Fruit fly (Drosophila melanogaster) whole organism, adult: Measurements from ENCODE around the gene Btk.

Experiments used
- CG11617 ChIP-seq: fragments of 200-800 bp; sonication (Bioruptor generic); optimal IDR thresholded peaks from 2 replicates; lab custom pipeline; 2017; ENCODE audit warnings: mild to moderate bottlenecking, missing biosample characterization, missing genetic modification reagents, missing genetic modification characterization
- CG12768 ChIP-seq: fragments of 200-800 bp; sonication (Bioruptor generic); optimal IDR thresholded peaks from 2 replicates; lab custom pipeline; 2017; ENCODE audit warnings: missing biosample characterization, missing genetic modification characterization, mild to moderate bottlenecking, moderate library complexity, missing genetic modification reagents
- CG14711 ChIP-seq: fragments of 200-800 bp; sonication (Bioruptor generic); optimal IDR thresholded peaks from 2 replicates; lab custom pipeline; 2018; ENCODE audit warnings: missing biosample characterization, mild to moderate bottlenecking, missing genetic modification characterization, moderate library complexity
- CG1620 ChIP-seq: fragments of 200-800 bp; sonication (Bioruptor generic); optimal IDR thresholded peaks from 2 replicates; lab custom pipeline; 2016; ENCODE audit warnings: missing biosample characterization, missing genetic modification characterization
- CG33017 ChIP-seq: fragments of 200-800 bp; sonication (Bioruptor generic); optimal IDR thresholded peaks from 2 replicates; lab custom pipeline; 2018; ENCODE audit warnings: missing biosample characterization, mild to moderate bottlenecking, missing genetic modification characterization, moderate library complexity
- CG5204 ChIP-seq: fragments of 200-800 bp; sonication (Bioruptor generic); optimal IDR thresholded peaks from 2 replicates; lab custom pipeline; 2016; ENCODE audit warnings: missing biosample characterization, missing genetic modification characterization
- CG7045 ChIP-seq: fragments of 200-800 bp; sonication (Bioruptor generic); optimal IDR thresholded peaks from 2 replicates; lab custom pipeline; 2017; ENCODE audit warnings: missing biosample characterization, mild to moderate bottlenecking, missing genetic modification characterization
- CG7101 ChIP-seq: fragments of 200-800 bp; sonication (Bioruptor generic); optimal IDR thresholded peaks from 2 replicates; lab custom pipeline; 2018; ENCODE audit warnings: missing biosample characterization, mild to moderate bottlenecking, missing genetic modification characterization, moderate library complexity
- Clk ChIP-seq: fragments of 200-800 bp; sonication (Bioruptor generic); optimal IDR thresholded peaks from 2 replicates; lab custom pipeline; 2017; ENCODE audit warnings: missing biosample characterization, missing genetic modification characterization
- Crg-1 ChIP-seq: fragments of 200-800 bp; sonication (Bioruptor generic); optimal IDR thresholded peaks from 2 replicates; lab custom pipeline; 2016; ENCODE audit warnings: missing biosample characterization, missing genetic modification characterization
- Hr96 ChIP-seq: fragments of 200-800 bp; sonication (Bioruptor generic); optimal IDR thresholded peaks from 2 replicates; lab custom pipeline; 2016; ENCODE audit warnings: missing biosample characterization, missing genetic modification characterization
- Mnt ChIP-seq: fragments of 200-800 bp; sonication (Bioruptor generic); optimal IDR thresholded peaks from 2 replicates; lab custom pipeline; 2016; ENCODE audit warnings: missing biosample characterization, mild to moderate bottlenecking, missing genetic modification characterization
- bab1 ChIP-seq: fragments of 200-800 bp; sonication (Bioruptor generic); optimal IDR thresholded peaks from 3 replicates; lab custom pipeline; 2019; ENCODE audit warnings: missing biosample characterization, mild to moderate bottlenecking, missing genetic modification characterization, moderate library complexity
- cic ChIP-seq: fragments of 200-800 bp; sonication (Bioruptor generic); optimal IDR thresholded peaks from 2 replicates; lab custom pipeline; 2017; ENCODE audit warnings: missing biosample characterization, mild to moderate bottlenecking, missing genetic modification characterization, moderate library complexity
- cnc ChIP-seq, 2 experiments: fragments of >200 bp; optimal IDR thresholded peaks; 2 replicates each; lab custom pipeline; 2017
- kay ChIP-seq: fragments of 200-800 bp; sonication (Bioruptor generic); peaks from one replicate; lab custom pipeline; 2016; ENCODE audit warnings: missing biosample characterization, missing genetic modification characterization, borderline replicate concordance
- ovo ChIP-seq: fragments of 200-800 bp; sonication (Bioruptor generic); optimal IDR thresholded peaks from 2 replicates; lab custom pipeline; 2016; ENCODE audit warnings: missing biosample characterization, missing genetic modification characterization
- pad ChIP-seq: fragments of 200-800 bp; sonication (Bioruptor generic); optimal IDR thresholded peaks from 3 replicates; lab custom pipeline; 2017; ENCODE audit warnings: missing biosample characterization, missing genetic modification characterization, mild to moderate bottlenecking, moderate library complexity, missing genetic modification reagents
- tj ChIP-seq: fragments of 200-800 bp; sonication (Bioruptor generic); optimal IDR thresholded peaks from 3 replicates; lab custom pipeline; 2017; ENCODE audit warnings: missing biosample characterization, mild to moderate bottlenecking, missing genetic modification characterization, moderate library complexity
- toe ChIP-seq: fragments of 200-800 bp; sonication (Bioruptor generic); optimal IDR thresholded peaks from 2 replicates; lab custom pipeline; 2016; ENCODE audit warnings: missing biosample characterization, missing genetic modification characterization

Gene Btk

DNA sequence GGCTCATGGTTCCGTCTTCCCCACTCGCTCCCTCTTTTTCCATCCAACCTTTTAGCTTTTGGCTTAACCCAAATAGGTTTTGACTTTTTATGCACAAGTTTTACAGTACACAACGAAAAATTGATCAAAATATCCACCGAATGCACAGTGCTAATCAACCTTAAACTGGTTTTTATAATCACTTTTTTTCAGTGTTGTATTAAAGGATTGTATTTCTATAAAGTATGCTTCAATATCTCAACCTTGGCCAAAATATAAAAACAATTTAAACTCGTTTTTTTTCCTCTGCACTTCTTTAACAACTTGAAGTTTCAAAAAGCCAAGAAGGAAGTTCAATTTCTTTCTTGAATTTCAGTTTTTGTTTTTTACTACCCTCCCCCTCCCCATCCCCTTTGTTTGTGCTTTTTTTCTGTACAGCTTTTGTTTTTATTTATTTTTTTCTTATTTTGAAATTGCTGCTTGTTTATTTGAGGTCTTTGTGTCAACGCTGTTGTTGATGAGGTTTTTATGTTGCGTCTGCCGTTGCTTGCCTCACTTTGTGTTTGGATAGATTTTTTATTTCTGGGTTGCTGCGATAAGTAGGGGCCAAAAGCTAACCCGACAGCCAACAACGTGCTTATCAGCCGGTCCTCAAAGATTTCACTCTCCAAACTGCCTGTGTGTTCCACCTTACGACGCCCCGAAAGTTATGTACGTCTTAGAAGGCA lies 15.8 kb downstream of the Btk start:
- no peak for TF ChIP-seq tj (GFP tag; lab: Kevin White, UChicago)
- TF ChIP-seq Hr96 (GFP tag; lab: Kevin White, UChicago), result no peak
- TF ChIP-seq cic, result no peak
- TF ChIP-seq CG33017 (tag; lab: Kevin White, UChicago), result no peak
- TF ChIP-seq Crg-1 (GFP tag; lab: Kevin White, UChicago), result no peak
- no peak for TF ChIP-seq CG11617 (GFP tag; lab: Kevin White, UChicago)
- TF ChIP-seq CG12768, result no peak
- no peak for TF ChIP-seq kay (GFP tag; lab: Kevin White, UChicago)
- TF ChIP-seq CG7101 (tag; lab: Kevin White, UChicago), result no peak
- no peak for TF ChIP-seq toe (GFP tag; lab: Kevin White, UChicago)
- TF ChIP-seq pad, result no peak
- TF ChIP-seq ovo (GFP tag; lab: Kevin White, UChicago), result no peak
- TF ChIP-seq CG5204 (GFP tag; lab: Kevin White, UChicago), result no peak

DNA sequence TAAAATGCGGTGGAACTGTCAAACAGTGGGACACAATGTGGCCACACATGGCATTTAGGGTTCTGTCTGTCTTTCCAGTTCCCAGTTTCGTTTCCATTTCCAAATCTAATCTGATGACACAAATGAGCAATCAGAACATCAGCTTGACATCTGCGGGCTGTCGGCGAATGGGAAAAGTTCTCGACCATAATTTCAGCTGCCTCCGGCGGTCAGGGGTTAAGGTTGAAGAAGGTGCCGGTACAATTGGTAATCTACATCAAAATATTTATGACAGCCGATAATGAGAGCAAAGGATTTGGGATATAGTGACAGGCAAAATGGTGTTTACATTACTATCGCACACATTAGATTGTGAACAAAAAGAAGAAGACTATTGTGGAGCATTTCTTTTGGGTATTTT lies 19.0 kb downstream of the Btk start:
- TF ChIP-seq CG7045 (GFP tag; lab: Kevin White, UChicago) (no peak), CG33017 (tag; lab: Kevin White, UChicago) (no peak), CG11617 (GFP tag; lab: Kevin White, UChicago) (no peak), toe (GFP tag; lab: Kevin White, UChicago) (no peak), CG7101 (tag; lab: Kevin White, UChicago) (no peak)

DNA sequence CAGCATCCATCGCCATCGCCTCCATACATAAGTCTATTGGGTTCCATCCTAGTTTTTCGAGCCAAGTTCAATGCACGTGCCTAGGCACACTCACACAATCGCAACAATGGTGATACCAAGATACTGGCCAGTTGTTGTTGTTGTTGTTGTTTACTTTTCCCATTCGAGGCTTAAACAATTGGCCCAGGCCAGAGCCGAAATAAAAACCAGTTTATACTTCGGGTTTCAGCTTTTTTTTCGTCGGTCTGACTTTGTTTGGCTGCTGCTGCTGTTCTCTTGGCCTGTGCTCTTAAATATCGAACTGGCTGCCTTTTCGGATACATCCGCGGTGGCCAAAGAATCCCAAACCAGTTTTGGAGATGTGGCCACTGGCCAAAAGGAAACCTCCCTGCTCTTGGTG lies 20.7 kb downstream of the Btk start:
- TF ChIP-seq Clk, result no peak
- no peak for TF ChIP-seq Mnt (GFP tag; lab: Kevin White, UChicago)
- TF ChIP-seq Hr96 (GFP tag; lab: Kevin White, UChicago), result no peak
- no peak for TF ChIP-seq CG1620
- no peak for TF ChIP-seq CG12768
- no peak for TF ChIP-seq CG7045 (GFP tag; lab: Kevin White, UChicago)
- no peak for TF ChIP-seq CG5204 (GFP tag; lab: Kevin White, UChicago)
- TF ChIP-seq tj (GFP tag; lab: Kevin White, UChicago), result no peak
- no peak for TF ChIP-seq bab1 (GFP tag; lab: Kevin White, UChicago)
- no peak for TF ChIP-seq CG11617 (GFP tag; lab: Kevin White, UChicago)
- TF ChIP-seq kay (GFP tag; lab: Kevin White, UChicago), result no peak
- TF ChIP-seq pad, result no peak
- no peak for TF ChIP-seq CG7101 (tag; lab: Kevin White, UChicago)
- no peak for TF ChIP-seq cnc (optimal IDR thresholded peaks at IDR 0.05; lab: Kevin White, UChicago)
- no peak for TF ChIP-seq ovo (GFP tag; lab: Kevin White, UChicago)
- TF ChIP-seq Crg-1 (GFP tag; lab: Kevin White, UChicago), result no peak
- TF ChIP-seq toe (GFP tag; lab: Kevin White, UChicago), result no peak
- TF ChIP-seq cic, result no peak
- TF ChIP-seq CG33017 (tag; lab: Kevin White, UChicago), result no peak
- TF ChIP-seq CG14711 (tag; lab: Kevin White, UChicago), result no peak

DNA sequence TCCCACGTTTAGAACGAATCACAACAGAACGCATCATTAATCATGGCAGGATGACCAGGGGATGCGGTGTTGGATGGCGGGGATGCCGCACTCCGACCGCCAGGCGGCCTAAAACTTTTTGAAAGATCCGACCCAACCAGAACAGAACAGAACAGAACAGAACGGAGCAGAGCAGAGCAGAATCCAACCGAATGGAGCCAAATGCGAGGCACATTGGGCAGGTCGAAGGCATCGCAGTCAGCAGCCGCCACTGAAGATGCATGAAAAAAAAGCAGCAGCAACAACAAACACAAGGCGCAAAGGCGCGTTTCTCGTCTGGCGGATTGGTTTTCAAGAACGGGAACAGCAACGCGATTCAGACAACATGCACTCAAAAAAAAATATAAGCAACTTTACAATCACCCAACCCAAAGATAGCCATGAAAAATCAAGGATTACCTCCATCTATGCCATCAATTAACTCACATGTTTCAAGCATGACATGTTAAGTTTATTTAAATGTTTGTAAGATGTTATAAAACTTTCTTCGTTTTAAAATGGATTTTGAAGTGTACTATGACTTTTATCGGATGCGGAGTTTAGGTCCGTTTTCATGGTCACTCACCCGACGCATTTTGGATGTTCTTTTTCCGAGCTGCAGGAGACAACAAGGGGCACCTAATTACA lies 21.3 kb downstream of the Btk start:
- TF ChIP-seq CG1620, result no peak
- TF ChIP-seq Clk, result no peak
- TF ChIP-seq CG33017 (tag; lab: Kevin White, UChicago), result no peak
- no peak for TF ChIP-seq tj (GFP tag; lab: Kevin White, UChicago)
- no peak for TF ChIP-seq CG5204 (GFP tag; lab: Kevin White, UChicago)
- TF ChIP-seq CG11617 (GFP tag; lab: Kevin White, UChicago), result no peak
- TF ChIP-seq ovo (GFP tag; lab: Kevin White, UChicago), result no peak
- TF ChIP-seq CG14711 (tag; lab: Kevin White, UChicago), result no peak
- TF ChIP-seq kay (GFP tag; lab: Kevin White, UChicago), result no peak
- no peak for TF ChIP-seq pad
- TF ChIP-seq Mnt (GFP tag; lab: Kevin White, UChicago), result no peak
- no peak for TF ChIP-seq Crg-1 (GFP tag; lab: Kevin White, UChicago)
- no peak for TF ChIP-seq CG7045 (GFP tag; lab: Kevin White, UChicago)
- TF ChIP-seq toe (GFP tag; lab: Kevin White, UChicago), result no peak

DNA sequence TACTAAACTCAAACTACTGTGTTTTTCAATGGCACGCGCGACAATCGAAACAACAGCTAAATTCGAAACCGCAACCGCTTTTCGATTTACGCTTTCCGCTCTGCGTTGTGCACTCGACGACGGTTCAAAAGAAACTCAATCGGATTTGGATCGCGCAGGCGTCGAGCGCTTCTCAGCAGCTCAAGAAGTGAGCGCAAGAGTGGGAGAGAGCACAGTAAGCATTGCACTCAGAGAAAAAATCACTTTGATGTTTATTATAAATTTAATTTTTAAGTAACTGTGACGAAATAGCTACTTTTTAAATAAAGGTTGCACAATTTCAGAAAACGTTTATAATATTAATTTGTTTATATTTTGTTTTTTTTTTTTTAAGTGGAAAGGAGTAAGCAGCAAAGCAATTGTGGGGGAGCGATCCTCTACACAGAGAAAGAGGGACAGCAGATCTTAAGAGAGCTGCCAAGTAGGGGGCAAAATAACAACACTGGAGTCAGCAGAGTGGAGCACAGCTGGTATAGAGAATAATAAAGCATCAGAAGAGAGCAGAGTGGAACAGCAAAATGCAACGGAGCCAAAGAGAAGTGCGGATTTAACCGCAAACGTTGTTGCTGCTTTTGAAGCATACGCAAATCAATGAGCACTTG lies 23.2 kb downstream of the Btk start:
- peak; percentile 77 for TF ChIP-seq Hr96 (GFP tag; lab: Kevin White, UChicago)
- TF ChIP-seq CG7101 (tag; lab: Kevin White, UChicago), result peak; percentile 98
- TF ChIP-seq CG7045 (GFP tag; lab: Kevin White, UChicago), result peak; percentile 91
- peak; percentile 92 for TF ChIP-seq Crg-1 (GFP tag; lab: Kevin White, UChicago)
- TF ChIP-seq Clk, result peak; percentile 90
- TF ChIP-seq CG14711 (tag; lab: Kevin White, UChicago), result peak; percentile 95
- TF ChIP-seq CG5204 (GFP tag; lab: Kevin White, UChicago), result peak; percentile 89
- peak; percentile 76 for TF ChIP-seq ovo (GFP tag; lab: Kevin White, UChicago)
- TF ChIP-seq cic, result peak; percentile 54
- TF ChIP-seq tj (GFP tag; lab: Kevin White, UChicago), result peak; percentile 89
- TF ChIP-seq bab1 (GFP tag; lab: Kevin White, UChicago), result peak; percentile 98
- TF ChIP-seq CG11617 (GFP tag; lab: Kevin White, UChicago), result peak; percentile 96
- TF ChIP-seq kay (GFP tag; lab: Kevin White, UChicago), result peak; percentile 97
- peak; percentile 91 for TF ChIP-seq CG1620
- TF ChIP-seq cnc (optimal IDR thresholded peaks at IDR 0.05; lab: Kevin White, UChicago), result no peak
- TF ChIP-seq pad, result peak; percentile 94
- peak; percentile 94 for TF ChIP-seq CG12768
- peak; percentile 88 for TF ChIP-seq Mnt (GFP tag; lab: Kevin White, UChicago)
- TF ChIP-seq CG33017 (tag; lab: Kevin White, UChicago), result peak; percentile 95
- peak; percentile 78 for TF ChIP-seq toe (GFP tag; lab: Kevin White, UChicago)
